Worm (Caenorhabditis elegans): ENCODE results near the gene Y38F1A.4.

DNA sequence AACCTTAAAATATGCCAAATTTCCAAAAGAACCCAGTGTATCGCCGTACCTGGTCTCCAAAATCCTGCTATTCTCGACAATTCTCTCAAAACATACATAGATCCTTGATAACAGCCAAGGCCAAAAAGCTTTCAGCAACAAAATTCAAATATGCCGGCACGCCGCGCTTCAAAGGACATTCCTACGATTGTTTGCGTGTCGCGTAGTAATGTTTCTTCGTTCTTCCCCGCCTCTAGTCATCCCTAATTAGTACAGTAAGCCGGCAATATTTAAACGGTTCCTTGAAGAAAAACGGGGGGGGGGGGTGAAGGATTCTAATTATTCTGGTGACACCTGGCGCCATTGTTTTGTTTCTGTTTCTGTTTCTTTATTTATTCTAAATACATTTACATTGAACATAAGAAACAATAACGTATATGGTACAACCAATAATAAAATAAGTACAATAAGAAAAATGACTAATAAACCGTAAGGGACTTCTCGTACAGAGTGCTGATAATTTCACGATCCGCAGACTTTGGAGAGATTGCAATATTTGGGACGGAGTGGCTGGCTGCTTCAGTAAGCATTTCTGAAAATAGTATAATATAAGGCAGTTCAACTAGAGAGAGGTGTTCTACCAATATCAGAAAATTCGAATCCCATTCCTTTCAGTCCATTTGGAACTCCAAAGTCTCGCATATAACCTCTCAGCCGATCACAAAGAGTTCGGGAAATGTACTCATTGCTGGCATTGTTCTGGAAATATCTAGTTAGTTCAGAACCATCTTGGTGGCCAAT lies 24.7 kb upstream of the Y38F1A.4 start:
- TF ChIP-seq ceh-82 (tag; optimal IDR thresholded peaks at IDR 0.05) (no peak), unc-62 (GFP tag; optimal IDR thresholded peaks at IDR 0.05 in 1 of 2) (peak in 1 of 2 experiments; percentile 62), unc-62 (tag; optimal IDR thresholded peaks at IDR 0.05) (no peak), ces-1 (GFP tag; optimal IDR thresholded peaks at IDR 0.05) (no peak)

Measured in whole organism, L4 larva.